Fruit fly (Drosophila melanogaster) ovary, adult (tissue): ENCODE results near the gene CG11583.

Experiments used
- CG17801 ChIP-seq: fragments of 200-800 bp; optimal IDR thresholded peaks from 2 replicates; lab custom pipeline; 2019; ENCODE audit warnings: missing biosample characterization, mild to moderate bottlenecking, missing genetic modification characterization, moderate library complexity; ENCODE audit not compliant: partially characterized antibody

CG11583 gene

dm6 chr3L:4254301-4254834 is 28.2 kb downstream of the CG11583 start, which contains the start of the genes ago and CG1265:
ago (minus strand) TSS chr3L:4254306.
CG1265 (plus strand) TSS chr3L:4254776.
- peak; percentile 32 for TF ChIP-seq CG17801 (GFP tag; lab: Kevin White, UChicago)

- no peak for TF ChIP-seq CG17801 (GFP tag; lab: Kevin White, UChicago)
These were observed 28.9 kb downstream of the CG11583 start for dm6 chr3L:4253611-4254300.

- TF ChIP-seq CG17801 (GFP tag; lab: Kevin White, UChicago), result no peak
These were observed 29.6 kb downstream of the CG11583 start for dm6 chr3L:4252862-4253610.

- TF ChIP-seq CG17801 (GFP tag; lab: Kevin White, UChicago), result peak; percentile 20
These were observed 30.3 kb downstream of the CG11583 start for dm6 chr3L:4252121-4252861.

- TF ChIP-seq CG17801 (GFP tag; lab: Kevin White, UChicago), result peak; percentile 6
These were observed 40.2 kb downstream of the CG11583 start, which contains the start of gene pav for dm6 chr3L:4242428-4242827. pav (plus strand) TSS chr3L:4242734.

dm6 chr3L:4239442-4240322 is 42.9 kb downstream of the CG11583 start, which contains the start of gene Sqor:
Sqor (plus strand) TSS chr3L:4240173.
- TF ChIP-seq CG17801 (GFP tag; lab: Kevin White, UChicago), result peak; percentile 83

- TF ChIP-seq CG17801 (GFP tag; lab: Kevin White, UChicago), result no peak
These were observed 44.4 kb downstream of the CG11583 start for dm6 chr3L:4238195-4238594.

DNA sequence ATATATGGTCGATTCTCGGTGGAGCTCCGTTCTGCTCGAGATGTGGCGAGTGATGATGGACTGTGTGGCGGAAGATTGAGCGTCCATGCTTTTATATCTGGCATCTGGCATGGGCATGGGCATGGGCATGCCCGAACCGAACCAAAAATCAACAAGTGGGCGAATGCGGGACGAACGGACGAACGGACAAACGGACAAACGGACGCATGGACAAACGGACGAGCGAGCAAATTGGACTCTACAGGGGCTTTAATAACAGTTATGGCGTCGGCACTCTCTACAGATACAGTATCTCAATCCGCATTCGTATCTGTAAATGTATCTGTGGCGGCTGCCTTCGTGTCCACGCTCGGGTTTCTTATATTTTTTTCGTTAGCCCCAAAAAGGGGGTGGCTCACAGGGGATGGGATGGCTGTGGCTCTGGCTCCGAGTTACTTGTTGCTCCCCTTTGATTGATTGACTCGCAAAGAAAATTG is 46.5 kb downstream of the CG11583 start, which contains the start of gene ImpL2:
TSS of gene ImpL2 (minus strand) at position 51 of the 476 bp plus-strand sequence.
- no peak for TF ChIP-seq CG17801 (GFP tag; lab: Kevin White, UChicago)

dm6 chr3L:4233603-4234277 is 48.9 kb downstream of the CG11583 start:
- no peak for TF ChIP-seq CG17801 (GFP tag; lab: Kevin White, UChicago)

DNA sequence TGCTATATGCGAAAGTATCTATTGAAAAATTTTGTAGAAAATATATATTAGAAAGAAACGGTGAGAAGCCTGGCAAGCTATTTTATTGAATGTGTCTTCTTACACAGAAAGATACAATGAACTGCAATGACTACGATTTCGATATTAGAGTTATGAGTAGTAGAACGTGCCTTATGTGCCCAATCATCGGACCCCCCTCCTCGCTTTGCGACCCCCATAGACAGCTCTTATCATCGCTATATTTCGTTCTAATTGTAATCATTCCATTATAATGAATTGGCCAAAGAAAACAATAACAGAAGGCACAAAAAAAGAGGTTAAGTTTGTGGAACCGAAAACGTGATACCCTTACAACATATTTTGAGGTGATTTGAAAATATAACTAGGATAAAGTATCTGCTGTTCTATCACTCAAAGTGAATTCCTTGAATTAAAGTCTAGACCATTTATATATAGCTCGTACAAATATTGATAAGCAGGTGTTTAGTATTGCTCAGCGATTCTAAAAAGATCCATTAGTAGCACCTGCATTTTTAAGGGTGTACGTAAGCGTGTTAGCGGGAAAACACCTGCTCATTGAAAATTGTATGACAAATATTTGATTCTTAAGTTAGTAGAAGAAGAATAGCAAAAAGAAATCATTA is 49.8 kb downstream of the CG11583 start:
- TF ChIP-seq CG17801 (GFP tag; lab: Kevin White, UChicago), result no peak

- TF ChIP-seq CG17801 (GFP tag; lab: Kevin White, UChicago), result peak; percentile 2
These were observed 50.4 kb downstream of the CG11583 start for dm6 chr3L:4232227-4232626.
